Worm (Caenorhabditis elegans) whole organism, L1 larva: ENCODE results near the gene R09D1.14.

Source experiments
- aha-1 ChIP-seq: fragments of 150-350 bp; optimal IDR thresholded peaks from 2 replicates; lab custom pipeline; 2014; ENCODE audit warnings: missing biosample characterization, missing genetic modification characterization
- alr-1 ChIP-seq: fragments of 200-800 bp; sonication (Bioruptor generic); optimal IDR thresholded peaks from 2 replicates; lab custom pipeline; 2018; ENCODE audit warnings: borderline replicate concordance, mild to moderate bottlenecking, missing genetic modification characterization, missing compliant biosample characterization
- aly-2 ChIP-seq: fragments of 150-350 bp; optimal IDR thresholded peaks from 2 replicates; lab custom pipeline; 2014; ENCODE audit warnings: missing biosample characterization, missing genetic modification characterization
- blmp-1 ChIP-seq: fragments of 150-350 bp; optimal IDR thresholded peaks from 2 replicates; lab custom pipeline; 2014; ENCODE audit warnings: missing biosample characterization, missing genetic modification characterization
- ceh-63 ChIP-seq: fragments of 200-800 bp; sonication (Bioruptor generic); optimal IDR thresholded peaks from 2 replicates; lab custom pipeline; 2018; ENCODE audit warnings: mild to moderate bottlenecking, missing genetic modification characterization, missing compliant biosample characterization
- ceh-82 ChIP-seq, 3 experiments: fragments of 150-350 bp in 1 of 3; sonication (generic microtip) in 2 of 3; optimal IDR thresholded peaks; 2 replicates each; lab custom pipeline; 2014 to 2017; ENCODE audit warnings: missing biosample characterization in 3 of 3, missing genetic modification characterization in 3 of 3
- ceh-88 ChIP-seq: fragments of 200-800 bp; sonication (Bioruptor generic); IDR thresholded peaks from 2 replicates; pipeline ENCODE4 v1.3.6; 2022; ENCODE audit warnings: missing genetic modification characterization, missing compliant biosample characterization
- dpl-1 ChIP-seq, 3 experiments: fragments of 150-350 bp in 2 of 3; sonication (generic microtip) in 1 of 3; optimal IDR thresholded peaks; 2 replicates each; lab custom pipeline; 2014 to 2017; ENCODE audit warnings: missing biosample characterization in 3 of 3, missing genetic modification characterization in 3 of 3, missing genetic modification reagents in 3 of 3
- dsc-1 ChIP-seq: sonication (generic microtip); optimal IDR thresholded peaks from 2 replicates; lab custom pipeline; 2016; ENCODE audit warnings: mild to moderate bottlenecking, missing genetic modification characterization, missing compliant biosample characterization
- efl-1 ChIP-seq, 4 experiments: fragments of 150-350 bp; optimal IDR thresholded peaks in 3 of 4; peaks in 1 of 4; 1 replicate in 1 of 4; 2 replicates in 3 of 4; lab custom pipeline; 2014; ENCODE audit warnings: missing biosample characterization in 2 of 4, missing genetic modification characterization in 2 of 4, missing genetic modification reagents in 2 of 4
- egl-27 ChIP-seq, 2 experiments: fragments of 150-350 bp in 1 of 2; sonication (generic microtip); optimal IDR thresholded peaks; 3 replicates each; lab custom pipeline; 2017 to 2018; ENCODE audit warnings: missing biosample characterization in 2 of 2, missing genetic modification characterization in 2 of 2, missing genetic modification reagents in 2 of 2
- elt-2 ChIP-seq: sonication (generic microtip); optimal IDR thresholded peaks from 2 replicates; lab custom pipeline; 2016; ENCODE audit warnings: missing genetic modification characterization, mild to moderate bottlenecking, inconsistent platforms, missing compliant biosample characterization, missing genetic modification reagents
- fkh-10 ChIP-seq: sonication (generic microtip); optimal IDR thresholded peaks from 2 replicates; lab custom pipeline; 2017; ENCODE audit warnings: missing biosample characterization, missing genetic modification reagents, missing genetic modification characterization
- grh-1 ChIP-seq: fragments of 200-800 bp; sonication (Bioruptor generic); IDR thresholded peaks from 2 replicates; pipeline ENCODE4 v1.3.6; 2022; ENCODE audit warnings: missing genetic modification reagents, missing genetic modification characterization, missing compliant biosample characterization
- hlh-4 ChIP-seq: sonication (generic microtip); optimal IDR thresholded peaks from 2 replicates; lab custom pipeline; 2016; ENCODE audit warnings: mild to moderate bottlenecking, missing genetic modification characterization, missing compliant biosample characterization
- hpl-2 ChIP-seq: fragments of 150-350 bp; optimal IDR thresholded peaks from 2 replicates; lab custom pipeline; 2014; ENCODE audit warnings: missing biosample characterization, missing genetic modification reagents, missing genetic modification characterization
- lin-14 ChIP-seq: fragments of 200-800 bp; sonication (Bioruptor generic); optimal IDR thresholded peaks from 2 replicates; lab custom pipeline; 2018; ENCODE audit warnings: mild to moderate bottlenecking, missing genetic modification characterization, moderate library complexity, missing compliant biosample characterization
- lin-15B ChIP-seq: fragments of 150-350 bp; sonication (generic microtip); optimal IDR thresholded peaks from 3 replicates; lab custom pipeline; 2014; ENCODE audit warnings: missing biosample characterization, missing genetic modification characterization
- lin-39 ChIP-seq: fragments of 150-350 bp; optimal IDR thresholded peaks from 2 replicates; lab custom pipeline; 2014; ENCODE audit warnings: missing biosample characterization, missing genetic modification reagents, missing genetic modification characterization
- lsy-2 ChIP-seq, 2 experiments: fragments of 150-350 bp; optimal IDR thresholded peaks; 2 replicates each; lab custom pipeline; 2014; ENCODE audit warnings: missing biosample characterization in 2 of 2, missing genetic modification characterization in 2 of 2
- mab-9 ChIP-seq: fragments of 200-800 bp; sonication (Bioruptor generic); IDR thresholded peaks from 2 replicates; pipeline ENCODE4 v1.3.6; 2022; ENCODE audit warnings: missing genetic modification reagents, missing genetic modification characterization, missing compliant biosample characterization
- mdl-1 ChIP-seq, 2 experiments: fragments of 150-350 bp; optimal IDR thresholded peaks; 2 replicates each; lab custom pipeline; 2014 to 2017; ENCODE audit warnings: missing biosample characterization in 2 of 2, missing genetic modification characterization in 2 of 2, inconsistent platforms in 1 of 2
- mep-1 ChIP-seq: fragments of 150-350 bp; optimal IDR thresholded peaks from 2 replicates; lab custom pipeline; 2014; ENCODE audit warnings: missing biosample characterization, missing genetic modification characterization
- nhr-19 ChIP-seq: fragments of 200-800 bp; sonication (Bioruptor generic); conservative IDR thresholded peaks from 2 replicates; pipeline ENCODE4 v1.3.6; 2022; ENCODE audit warnings: missing genetic modification characterization, missing compliant biosample characterization
- nhr-20 ChIP-seq: sonication (generic microtip); optimal IDR thresholded peaks from 2 replicates; lab custom pipeline; 2016; ENCODE audit warnings: mild to moderate bottlenecking, missing genetic modification characterization, missing compliant biosample characterization
- nhr-237 ChIP-seq: fragments of 150-350 bp; optimal IDR thresholded peaks from 2 replicates; lab custom pipeline; 2014; ENCODE audit warnings: missing biosample characterization, missing genetic modification characterization
- nhr-71 ChIP-seq: sonication (generic microtip); optimal IDR thresholded peaks from 2 replicates; lab custom pipeline; 2016; ENCODE audit warnings: mild to moderate bottlenecking, missing genetic modification characterization, moderate library complexity, missing compliant biosample characterization
- nhr-77 ChIP-seq: fragments of 150-350 bp; optimal IDR thresholded peaks from 2 replicates; lab custom pipeline; 2014; ENCODE audit warnings: missing biosample characterization, missing genetic modification characterization
- nhr-90 ChIP-seq: sonication (generic microtip); optimal IDR thresholded peaks from 2 replicates; lab custom pipeline; 2016; ENCODE audit warnings: mild to moderate bottlenecking, missing genetic modification characterization, missing compliant biosample characterization; ENCODE audit not compliant: poor library complexity
- pqm-1 ChIP-seq: sonication (generic microtip); optimal IDR thresholded peaks from 3 replicates; lab custom pipeline; 2017; ENCODE audit warnings: missing biosample characterization, missing genetic modification characterization
- snpc-4 ChIP-seq: fragments of 150-350 bp; optimal IDR thresholded peaks from 2 replicates; lab custom pipeline; 2014; ENCODE audit warnings: missing biosample characterization, missing genetic modification characterization
- sox-4 ChIP-seq: sonication (generic microtip); optimal IDR thresholded peaks from 2 replicates; lab custom pipeline; 2016; ENCODE audit warnings: missing genetic modification characterization, missing compliant biosample characterization
- sptf-1 ChIP-seq: fragments of 150-350 bp; optimal IDR thresholded peaks from 2 replicates; lab custom pipeline; 2014; ENCODE audit warnings: missing biosample characterization, missing genetic modification characterization
- tbx-2 ChIP-seq: sonication (generic microtip); optimal IDR thresholded peaks from 2 replicates; lab custom pipeline; 2016; ENCODE audit warnings: missing genetic modification characterization, missing compliant biosample characterization
- unc-62 ChIP-seq: fragments of 150-350 bp; optimal IDR thresholded peaks from 2 replicates; lab custom pipeline; 2014; ENCODE audit warnings: missing biosample characterization, missing genetic modification reagents, missing genetic modification characterization
- unc-86 ChIP-seq: sonication (generic microtip); optimal IDR thresholded peaks from 2 replicates; lab custom pipeline; 2016; ENCODE audit warnings: missing genetic modification characterization, missing compliant biosample characterization
- unc-98 ChIP-seq: fragments of 200-800 bp; sonication (Bioruptor generic); IDR thresholded peaks from 2 replicates; pipeline ENCODE4 v1.3.6; 2022; ENCODE audit warnings: missing genetic modification characterization, missing compliant biosample characterization
- xbp-1 ChIP-seq: sonication (generic microtip); optimal IDR thresholded peaks from 2 replicates; lab custom pipeline; 2016; ENCODE audit warnings: missing genetic modification characterization, missing compliant biosample characterization
- ztf-4 ChIP-seq: fragments of 150-350 bp; optimal IDR thresholded peaks from 2 replicates; lab custom pipeline; 2014; ENCODE audit warnings: missing biosample characterization, missing genetic modification characterization

The R09D1.14 gene

DNA sequence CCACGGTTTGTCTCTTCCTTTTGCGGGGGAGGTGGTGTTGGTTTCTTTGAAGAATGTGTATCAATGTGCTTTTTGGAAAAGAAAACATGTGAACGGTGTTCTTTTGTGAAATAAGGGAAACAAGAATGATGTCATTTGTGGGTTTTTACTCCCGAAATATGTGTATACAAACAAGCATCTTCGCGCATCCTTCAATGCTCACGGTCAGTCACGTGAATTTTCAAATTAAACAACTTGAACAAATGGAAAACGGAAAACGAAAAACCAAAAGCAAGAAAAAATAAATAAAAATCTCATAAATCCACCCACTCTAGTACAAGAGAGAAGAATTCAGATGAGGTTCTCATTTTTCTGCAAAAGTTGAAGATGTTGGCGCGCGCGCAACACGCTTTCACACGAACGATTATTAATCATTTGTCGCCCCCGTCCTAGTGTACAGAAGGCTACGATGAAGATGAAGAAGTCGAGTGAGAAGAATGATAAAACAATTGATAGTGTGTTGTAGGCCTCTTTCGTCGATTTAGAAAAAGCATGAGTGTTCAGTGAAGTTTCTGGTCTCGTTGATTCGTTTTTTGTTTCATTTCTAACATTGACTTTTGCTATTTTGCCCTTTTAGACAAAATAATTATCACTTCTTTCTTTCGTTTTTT is 25.8 kb upstream of the R09D1.14 start:
- no peak for TF ChIP-seq snpc-4 (tag; lab: Kevin White, UChicago)
- peak; percentile 45 for TF ChIP-seq blmp-1 (tag; lab: Kevin White, UChicago)
- peak; percentile 59 for TF ChIP-seq lin-14 (GFP tag; lab: Kevin White, UChicago)
- TF ChIP-seq tbx-2 (tag; lab: Kevin White, UChicago), result peak; percentile 22
- peak; percentile 12 for TF ChIP-seq nhr-71 (tag; lab: Kevin White, UChicago)
- TF ChIP-seq, all 84 proteins: peak for 4

DNA sequence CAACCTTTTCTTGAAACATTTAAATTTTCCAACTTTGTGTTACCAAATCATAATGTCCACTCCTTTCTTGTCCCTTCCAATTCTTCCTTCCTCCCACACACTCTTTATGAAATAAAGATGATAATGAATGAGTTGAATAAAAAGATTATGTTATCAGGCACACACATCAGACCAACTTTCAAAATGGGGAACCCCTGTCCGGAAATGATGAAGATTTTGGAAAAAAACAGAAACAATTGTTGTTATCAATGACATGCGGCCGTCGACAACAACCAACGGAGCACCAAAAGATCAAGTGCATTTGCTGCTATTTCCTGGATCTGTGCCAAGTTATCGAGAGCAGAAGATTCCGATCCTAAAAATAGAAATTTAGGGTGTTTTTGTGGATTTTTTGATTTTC is 24.0 kb upstream of the R09D1.14 start:
- TF ChIP-seq elt-2, result peak; percentile 41
- TF ChIP-seq hpl-2, result no peak
- no peak for TF ChIP-seq grh-1 (GFP tag; lab: Robert Waterston, UW)
- TF ChIP-seq ztf-4, result no peak
- TF ChIP-seq nhr-19 (GFP tag; lab: Robert Waterston, UW), result no peak
- TF ChIP-seq dsc-1, result no peak
- no peak for TF ChIP-seq nhr-77
- TF ChIP-seq efl-1 (optimal IDR thresholded peaks at IDR 0.05; lab: Kevin White, UChicago), result no peak
- TF ChIP-seq efl-1 (GFP tag; optimal IDR thresholded peaks at IDR 0.05 in 1 of 2; lab: Kevin White, UChicago), result peak in 1 of 2 experiments; percentile 33
- no peak for TF ChIP-seq egl-27 (tag; optimal IDR thresholded peaks at IDR 0.05; lab: Kevin White, UChicago)
- TF ChIP-seq lin-15B (tag; lab: Kevin White, UChicago), result no peak

DNA sequence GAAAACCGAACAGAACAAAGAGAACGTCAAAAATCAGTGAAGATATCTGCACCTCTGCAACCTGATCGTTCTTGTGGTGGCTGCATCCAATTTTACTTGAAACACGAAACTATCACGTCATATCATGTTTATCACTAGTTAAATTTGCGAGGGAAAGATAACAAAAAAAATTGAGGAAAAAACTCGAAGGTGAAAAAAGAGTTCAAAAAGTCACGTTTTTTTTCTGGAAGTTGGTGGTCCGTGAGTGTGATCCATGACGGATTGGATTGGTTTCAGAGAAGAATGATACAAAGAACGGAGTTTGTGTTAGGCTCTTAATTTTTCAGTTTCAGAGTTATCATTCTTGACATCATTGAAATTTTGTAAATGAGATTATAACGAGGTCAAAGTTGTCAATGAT is 23.2 kb upstream of the R09D1.14 start:
- no peak for TF ChIP-seq unc-62 (GFP tag; lab: Kevin White, UChicago)
- TF ChIP-seq nhr-90 (tag; lab: Kevin White, UChicago), result no peak
- no peak for TF ChIP-seq nhr-71 (tag; lab: Kevin White, UChicago)
- no peak for TF ChIP-seq aha-1 (tag; lab: Kevin White, UChicago)
- no peak for TF ChIP-seq mab-9
- TF ChIP-seq ceh-82 (tag; optimal IDR thresholded peaks at IDR 0.05; lab: Kevin White, UChicago), result no peak
- TF ChIP-seq mep-1, result no peak

DNA sequence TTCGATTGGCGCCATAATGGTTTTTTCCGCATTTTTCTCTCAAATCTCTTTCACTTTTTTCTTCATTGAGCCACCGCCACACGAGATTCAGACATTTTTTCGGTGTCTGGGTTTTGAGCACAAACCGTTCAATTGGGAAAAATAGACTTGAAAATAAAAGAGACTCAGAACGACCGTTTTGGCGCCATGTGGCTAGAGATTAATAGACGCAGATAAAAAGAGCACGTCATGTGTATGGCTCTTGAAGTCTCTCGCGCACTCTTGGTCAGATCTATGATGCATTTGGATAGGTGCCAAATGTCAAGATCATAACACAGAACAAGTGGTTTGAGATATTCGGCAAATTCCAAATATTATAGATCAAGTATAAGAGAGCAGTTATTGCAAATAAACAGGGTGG is 22.1 kb upstream of the R09D1.14 start:
- TF ChIP-seq aly-2 (tag; lab: Kevin White, UChicago) (no peak), alr-1 (tag; lab: Kevin White, UChicago) (no peak), dpl-1 (GFP tag; optimal IDR thresholded peaks at IDR 0.05; lab: Kevin White, UChicago) (peak in 1 of 3 experiments; percentile 2), xbp-1 (tag; lab: Kevin White, UChicago) (no peak), ztf-4 (no peak), nhr-19 (GFP tag; lab: Robert Waterston, UW) (peak; percentile 28; the same call in 1 of the 2 replicates), nhr-77 (peak; percentile 66), mdl-1 (tag; optimal IDR thresholded peaks at IDR 0.05; lab: Kevin White, UChicago) (peak in 1 of 2 experiments; percentile 14), ceh-88 (GFP tag; lab: Robert Waterston, UW) (no peak), sptf-1 (tag; lab: Kevin White, UChicago) (no peak), lin-14 (GFP tag; lab: Kevin White, UChicago) (peak; percentile 60), tbx-2 (tag; lab: Kevin White, UChicago) (peak; percentile 75), snpc-4 (tag; lab: Kevin White, UChicago) (no peak), hlh-4 (tag; lab: Kevin White, UChicago) (no peak), unc-86 (tag; lab: Kevin White, UChicago) (no peak), lsy-2 (tag; optimal IDR thresholded peaks at IDR 0.05; lab: Kevin White, UChicago) (peak in 1 of 2 experiments; percentile 40), lin-15B (tag; lab: Kevin White, UChicago) (no peak), pqm-1 (tag; lab: Kevin White, UChicago) (no peak), lin-39 (tag; lab: Kevin White, UChicago) (no peak), nhr-71 (tag; lab: Kevin White, UChicago) (peak; percentile 72), ceh-63 (GFP tag; lab: Kevin White, UChicago) (no peak), unc-98 (GFP tag; lab: Robert Waterston, UW) (no peak), nhr-20 (tag; lab: Kevin White, UChicago) (peak; percentile 42), egl-27 (tag; optimal IDR thresholded peaks at IDR 0.05; lab: Kevin White, UChicago) (peak in 1 of 2 experiments; percentile 30), efl-1 (optimal IDR thresholded peaks at IDR 0.05; lab: Kevin White, UChicago) (peak in 1 of 2 experiments; percentile 18), efl-1 (GFP tag; optimal IDR thresholded peaks at IDR 0.05 in 1 of 2; lab: Kevin White, UChicago) (no peak), nhr-237 (tag; lab: Kevin White, UChicago) (no peak), fkh-10 (GFP tag; lab: Kevin White, UChicago) (no peak), hpl-2 (no peak), sox-4 (tag; lab: Kevin White, UChicago) (no peak)
- TF ChIP-seq, all 84 proteins: peak for 11
